Worm (Caenorhabditis elegans): ENCODE data around the gene C04B4.1.

- TF ChIP-seq pha-4 (tag; optimal IDR thresholded peaks at IDR 0.05): no peak
- TF ChIP-seq nhr-28 (tag; optimal IDR thresholded peaks at IDR 0.05): no peak
- no peak for TF ChIP-seq zip-8 (tag; optimal IDR thresholded peaks at IDR 0.05)
- no peak for TF ChIP-seq mep-1 (tag; optimal IDR thresholded peaks at IDR 0.05)
- TF ChIP-seq lin-13 (tag; optimal IDR thresholded peaks at IDR 0.05): no peak
- no peak for TF ChIP-seq lsy-2 (tag; optimal IDR thresholded peaks at IDR 0.05)
- TF ChIP-seq unc-62 (GFP tag; optimal IDR thresholded peaks at IDR 0.05): no peak
- no peak for TF ChIP-seq nhr-76 (tag; optimal IDR thresholded peaks at IDR 0.05)
Measured at ce11 chrX:12290539-12290938, 10.0 kb downstream of the C04B4.1 start, which contains the start of gene C04B4.4.

All from whole organism, mixed stage, embryonic.